In the genomic region with DNA sequence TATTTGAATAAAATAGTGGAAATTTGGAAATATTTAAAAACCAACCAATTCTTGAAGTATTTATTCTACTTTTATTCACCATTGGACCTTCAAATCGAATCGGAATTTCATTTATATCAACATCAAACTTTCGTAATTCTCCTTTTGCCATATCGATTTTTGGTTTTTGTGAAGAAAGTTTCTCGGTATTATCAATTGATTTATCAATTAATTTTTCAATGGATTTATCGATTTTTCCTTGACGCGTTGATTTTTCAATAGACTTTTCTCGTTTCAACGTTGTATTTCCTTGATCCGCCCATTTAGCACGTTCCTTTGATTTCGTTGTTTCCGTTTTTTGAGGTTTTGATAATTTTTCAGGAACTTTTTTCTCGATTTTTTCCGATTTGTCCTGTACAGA, we compare ENCODE assay signal across 3 worm cellular contexts.
TF ChIP-seq lines count a peak whose summit lies in the region.

No protein-coding gene starts in this region.

TF ChIP-seq in whole organism, L3 larva, 47 proteins besides CTCF, POLR2A, EP300 and RAD21:
- TF ChIP-seq ceh-28 (tag; optimal IDR thresholded peaks at IDR 0.05; lab: Kevin White, UChicago) (peak; percentile 65), lin-15B (tag; optimal IDR thresholded peaks at IDR 0.05; lab: Kevin White, UChicago) (no peak)
TF ChIP-seq in whole organism, L3 larva: peak in this region for 1.

TF ChIP-seq in whole organism, L4 larva, 104 proteins besides CTCF, POLR2A, EP300 and RAD21:
- TF ChIP-seq ceh-28 (tag; optimal IDR thresholded peaks at IDR 0.05; lab: Kevin White, UChicago) = peak; percentile 56
- no peak for TF ChIP-seq hmg-1.1 (GFP tag; IDR thresholded peaks at IDR 0.05; lab: Robert Waterston, UW)
- TF ChIP-seq duxl-1 (tag; optimal IDR thresholded peaks at IDR 0.05; lab: Kevin White, UChicago; ENCODE audit: poor library complexity) = no peak
- no peak for TF ChIP-seq nhr-10 (tag; optimal IDR thresholded peaks at IDR 0.05; lab: Kevin White, UChicago)

TF ChIP-seq in whole organism, midembryonic, 9 proteins besides CTCF, POLR2A, EP300 and RAD21:
- no peak for TF ChIP-seq ztf-23 (GFP tag; IDR thresholded peaks at IDR 0.05; lab: Robert Waterston, UW)
- 0 out of 2 replicates have a peak, but pooled peaks have one; percentile 6 for TF ChIP-seq T22C8.4 (GFP tag; IDR thresholded peaks at IDR 0.05; lab: Robert Waterston, UW)
